Worm (Caenorhabditis elegans): ENCODE data around the gene Y7A5A.2.

Gene Y7A5A.2

ce11 chrX:15751245-15751644 is 21.3 kb downstream of the Y7A5A.2 start:
- TF ChIP-seq fkh-8 (tag; optimal IDR thresholded peaks at IDR 0.05) (no peak), egl-27 (tag; optimal IDR thresholded peaks at IDR 0.05) (no peak), nhr-19 (GFP tag; conservative IDR thresholded peaks at IDR 0.05) (no peak), mdl-1 (tag; optimal IDR thresholded peaks at IDR 0.05) (no peak), nhr-76 (tag; optimal IDR thresholded peaks at IDR 0.05) (no peak), nhr-28 (tag; optimal IDR thresholded peaks at IDR 0.05) (no peak), lin-39 (tag; optimal IDR thresholded peaks at IDR 0.05) (no peak), snu-23 (GFP tag; optimal IDR thresholded peaks at IDR 0.05) (no peak), egl-13 (tag; optimal IDR thresholded peaks at IDR 0.05) (no peak), ets-5 (GFP tag; IDR thresholded peaks at IDR 0.05) (no peak), aly-2 (tag; optimal IDR thresholded peaks at IDR 0.05) (no peak), sup-37 (GFP tag; optimal IDR thresholded peaks at IDR 0.05) (no peak)

ce11 chrX:15747814-15748213 is 24.7 kb downstream of the Y7A5A.2 start:
- no peak for TF ChIP-seq lin-39 (tag; optimal IDR thresholded peaks at IDR 0.05)
- no peak for TF ChIP-seq zip-4 (GFP tag; optimal IDR thresholded peaks at IDR 0.05)
- TF ChIP-seq mdl-1 (tag; optimal IDR thresholded peaks at IDR 0.05): no peak
- no peak for TF ChIP-seq aha-1 (tag; optimal IDR thresholded peaks at IDR 0.05)
- no peak for TF ChIP-seq nhr-85 (tag)
- no peak for TF ChIP-seq ceh-90 (tag; optimal IDR thresholded peaks at IDR 0.05)
- no peak for TF ChIP-seq nhr-84 (tag; optimal IDR thresholded peaks at IDR 0.05)
- TF ChIP-seq hlh-17 (GFP tag; optimal IDR thresholded peaks at IDR 0.05; ENCODE audit: borderline replicate concordance): no peak
- TF ChIP-seq zag-1 (tag; optimal IDR thresholded peaks at IDR 0.05): no peak
- peak; percentile 59 for TF ChIP-seq blmp-1 (tag; optimal IDR thresholded peaks at IDR 0.05)
- peak; percentile 27 for TF ChIP-seq lin-15B (tag; optimal IDR thresholded peaks at IDR 0.05)
- TF ChIP-seq hpl-2 (GFP tag; optimal IDR thresholded peaks at IDR 0.05): no peak
- no peak for TF ChIP-seq snu-23 (GFP tag; optimal IDR thresholded peaks at IDR 0.05)
- no peak for TF ChIP-seq egl-27 (tag; optimal IDR thresholded peaks at IDR 0.05)
- no peak for TF ChIP-seq pqm-1 (tag; optimal IDR thresholded peaks at IDR 0.05)

- TF ChIP-seq unc-130 (tag; optimal IDR thresholded peaks at IDR 0.05) (no peak), lir-3 (tag; optimal IDR thresholded peaks at IDR 0.05; ENCODE audit: poor library complexity) (no peak)
Observed at ce11 chrX:15746705-15747104, 25.8 kb downstream of the Y7A5A.2 start, which contains the start of gene srxa-9. Gene srxa-9 (plus strand): TSS chrX:15747005.

- no peak for TF ChIP-seq egl-13 (tag; optimal IDR thresholded peaks at IDR 0.05)
- TF ChIP-seq dsc-1 (tag; optimal IDR thresholded peaks at IDR 0.05): peak; percentile 37
- TF ChIP-seq lin-15B (tag; optimal IDR thresholded peaks at IDR 0.05): no peak
- TF ChIP-seq blmp-1 (tag; optimal IDR thresholded peaks at IDR 0.05): no peak
- no peak for TF ChIP-seq ces-1 (GFP tag; optimal IDR thresholded peaks at IDR 0.05)
- TF ChIP-seq mef-2 (tag; optimal IDR thresholded peaks at IDR 0.05): no peak
Observed at ce11 chrX:15742310-15742709, 30.2 kb downstream of the Y7A5A.2 start, which contains the start of gene nhr-255. Gene nhr-255 (plus strand): TSS chrX:15742610.

DNA sequence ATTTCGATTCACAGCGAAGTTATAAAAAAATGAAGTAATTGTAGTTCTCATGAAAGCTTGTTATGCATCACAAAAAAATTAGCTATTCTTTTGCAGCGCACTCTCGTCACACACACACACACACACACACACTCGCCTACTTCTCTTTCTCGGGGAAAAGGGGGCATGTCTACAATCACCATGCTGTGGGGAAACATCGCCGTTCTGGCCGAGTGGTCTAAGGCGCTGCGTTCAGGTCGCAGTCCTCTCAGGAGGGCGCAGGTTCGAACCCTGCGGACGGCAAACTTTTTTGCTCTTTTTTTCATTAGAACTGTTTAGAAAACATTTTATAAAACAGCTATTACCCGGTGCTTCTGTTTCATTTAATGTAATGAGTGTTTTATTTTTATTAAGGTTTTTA is 30.7 kb downstream of the Y7A5A.2 start:
- no peak for TF ChIP-seq aha-1 (tag; optimal IDR thresholded peaks at IDR 0.05)
- TF ChIP-seq F16B12.6 (tag; optimal IDR thresholded peaks at IDR 0.05): peak; percentile 32
- no peak for TF ChIP-seq tlp-1 (tag; optimal IDR thresholded peaks at IDR 0.05)
- TF ChIP-seq swsn-7 (tag; optimal IDR thresholded peaks at IDR 0.05): peak; percentile 55
- TF ChIP-seq ceh-8 (GFP tag; optimal IDR thresholded peaks at IDR 0.05): peak; percentile 74
- TF ChIP-seq zip-4 (GFP tag; optimal IDR thresholded peaks at IDR 0.05): peak; percentile 25
- TF ChIP-seq blmp-1 (tag; optimal IDR thresholded peaks at IDR 0.05): no peak
- peak; percentile 49 for TF ChIP-seq snpc-4 (tag; optimal IDR thresholded peaks at IDR 0.05)
- peak; percentile 36 for TF ChIP-seq fkh-10 (GFP tag; optimal IDR thresholded peaks at IDR 0.05)
- TF ChIP-seq alr-1 (tag; optimal IDR thresholded peaks at IDR 0.05; ENCODE audit: borderline replicate concordance): no peak
- no peak for TF ChIP-seq ztf-11 (tag; optimal IDR thresholded peaks at IDR 0.05)
- TF ChIP-seq tbx-2 (tag; optimal IDR thresholded peaks at IDR 0.05): peak; percentile 68
- TF ChIP-seq nhr-19 (GFP tag; conservative IDR thresholded peaks at IDR 0.05): peak; percentile 63
- TF ChIP-seq unc-62 (GFP tag; optimal IDR thresholded peaks at IDR 0.05): no peak
- TF ChIP-seq grh-1 (GFP tag; IDR thresholded peaks at IDR 0.05): no peak
- peak; percentile 65 for TF ChIP-seq nhr-85 (tag)
- TF ChIP-seq nhr-76 (tag; optimal IDR thresholded peaks at IDR 0.05): peak; percentile 55
- TF ChIP-seq lin-39 (tag; optimal IDR thresholded peaks at IDR 0.05): no peak
- TF ChIP-seq sptf-1 (tag; optimal IDR thresholded peaks at IDR 0.05): no peak
- TF ChIP-seq fkh-4 (tag; optimal IDR thresholded peaks at IDR 0.05; ENCODE audit: borderline replicate concordance): no peak
- no peak for TF ChIP-seq C04F5.9 (tag; optimal IDR thresholded peaks at IDR 0.05)
- no peak for TF ChIP-seq zag-1 (tag; optimal IDR thresholded peaks at IDR 0.05)
- peak; percentile 32 for TF ChIP-seq dsc-1 (tag; optimal IDR thresholded peaks at IDR 0.05)
- no peak for TF ChIP-seq ets-5 (GFP tag; IDR thresholded peaks at IDR 0.05)
- TF ChIP-seq ces-1 (GFP tag; optimal IDR thresholded peaks at IDR 0.05): no peak
- no peak for TF ChIP-seq Y116A8C.19 (tag; optimal IDR thresholded peaks at IDR 0.05; ENCODE audit: borderline replicate concordance)
- TF ChIP-seq nhr-90 (tag; optimal IDR thresholded peaks at IDR 0.05; ENCODE audit: poor library complexity): peak; percentile 55
- no peak for TF ChIP-seq nhr-28 (tag; optimal IDR thresholded peaks at IDR 0.05)

Measured in whole organism, L1 larva.